Worm (Caenorhabditis elegans) whole organism, L2 larva: ENCODE results near the gene srab-25.

ENCODE experiments used
- ZK546.5 ChIP-seq: sonication (generic microtip); optimal IDR thresholded peaks from 2 replicates; lab custom pipeline; 2017; ENCODE audit warnings: missing biosample characterization, missing genetic modification characterization
- aly-2 ChIP-seq: fragments of 150-350 bp; optimal IDR thresholded peaks from 2 replicates; lab custom pipeline; 2014; ENCODE audit warnings: missing biosample characterization, missing genetic modification characterization
- lin-39 ChIP-seq: fragments of 150-350 bp; optimal IDR thresholded peaks from 2 replicates; lab custom pipeline; 2014; ENCODE audit warnings: missing biosample characterization, missing genetic modification reagents, missing genetic modification characterization
- mdl-1 ChIP-seq, 2 experiments: fragments of 150-350 bp in 1 of 2; sonication (generic microtip) in 1 of 2; optimal IDR thresholded peaks; 2 replicates each; lab custom pipeline; 2017; ENCODE audit warnings: missing biosample characterization in 2 of 2, missing genetic modification characterization in 2 of 2
- nhr-10 ChIP-seq: sonication (generic microtip); optimal IDR thresholded peaks from 2 replicates; lab custom pipeline; 2017; ENCODE audit warnings: missing biosample characterization, missing genetic modification characterization
- nhr-12 ChIP-seq: fragments of 150-350 bp; optimal IDR thresholded peaks from 2 replicates; lab custom pipeline; 2014; ENCODE audit warnings: missing biosample characterization, missing genetic modification characterization
- nhr-237 ChIP-seq: fragments of 150-350 bp; optimal IDR thresholded peaks from 2 replicates; lab custom pipeline; 2014; ENCODE audit warnings: missing biosample characterization, missing genetic modification characterization
- ztf-11 ChIP-seq: sonication (generic microtip); optimal IDR thresholded peaks from 2 replicates; lab custom pipeline; 2017; ENCODE audit warnings: missing biosample characterization, missing genetic modification characterization

DNA sequence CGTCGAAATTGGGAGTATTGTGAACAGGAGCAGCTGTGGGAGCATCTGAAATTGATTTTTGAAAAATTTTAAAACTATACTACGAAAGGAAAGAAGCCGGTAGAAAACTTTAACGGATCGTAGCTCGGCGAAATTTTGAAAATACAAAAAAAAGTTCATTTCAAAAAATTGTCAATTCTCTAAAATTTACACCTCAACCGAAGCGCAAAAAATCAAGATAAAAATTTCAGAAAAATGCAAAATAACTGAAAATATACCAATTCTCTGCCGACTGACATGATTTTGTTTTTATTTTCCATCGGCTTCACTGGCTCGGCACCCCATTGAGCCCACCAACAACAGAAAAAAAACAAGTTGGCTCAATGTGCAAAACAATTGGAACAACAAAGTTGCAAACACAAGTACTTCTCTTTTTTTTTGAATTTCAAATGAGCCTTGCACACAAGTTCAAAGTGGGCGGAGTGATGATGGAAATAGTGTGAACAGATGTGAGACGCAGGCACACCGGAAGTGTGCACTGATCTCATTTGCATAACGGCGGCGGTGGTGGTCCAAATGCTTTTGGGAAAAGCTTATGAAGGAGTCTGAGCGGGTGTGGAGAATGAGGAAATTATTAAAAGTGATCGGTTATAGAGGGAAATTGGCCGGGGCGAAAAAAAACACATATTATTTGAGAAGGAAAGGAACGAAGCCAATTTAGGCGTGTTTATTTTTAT lies 34.1 kb upstream of the srab-25 start, which contains the start of gene F36H9.7:
- TF ChIP-seq ZK546.5 (tag; lab: Kevin White, UChicago) (no peak), nhr-237 (tag; lab: Kevin White, UChicago) (no peak), mdl-1 (tag; optimal IDR thresholded peaks at IDR 0.05; lab: Kevin White, UChicago) (no peak), ztf-11 (no peak), aly-2 (no peak), nhr-12 (tag; lab: Kevin White, UChicago) (no peak), nhr-10 (no peak), lin-39 (tag; lab: Kevin White, UChicago) (no peak)
